Fruit fly (Drosophila melanogaster): ENCODE data around the gene Nedd8.

DNA sequence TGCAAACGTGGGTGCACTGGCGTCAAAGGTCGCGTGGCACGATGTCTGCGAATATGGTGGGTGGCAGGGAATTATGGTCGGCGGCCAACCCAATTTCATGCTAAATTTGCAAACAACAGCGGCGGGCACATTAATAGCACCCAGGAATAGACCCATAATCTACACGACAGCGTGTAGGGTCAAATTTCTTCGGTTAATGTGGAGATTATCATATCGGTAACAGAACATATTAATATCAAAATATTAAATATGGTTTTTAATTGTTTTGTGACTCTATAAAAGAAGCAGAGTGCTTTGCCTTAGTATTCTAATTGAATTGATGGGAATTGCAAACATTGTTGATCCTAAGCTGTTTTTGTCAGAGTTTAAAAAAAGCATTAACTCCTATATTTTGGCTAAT lies 27.3 kb upstream of the Nedd8 start:
- TF ChIP-seq eve (GFP tag; optimal IDR thresholded peaks at IDR 0.05) = no peak
- no peak for TF ChIP-seq BtbVII (GFP tag; optimal IDR thresholded peaks at IDR 0.05)
- TF ChIP-seq Sox100B (GFP tag; optimal IDR thresholded peaks at IDR 0.05) = no peak

Measured in whole organism, embryonic.